Worm (Caenorhabditis elegans) whole organism, L3 larva: Measurements from ENCODE around the gene sto-6.

Experiments used
- aly-2 ChIP-seq: fragments of 150-350 bp; optimal IDR thresholded peaks from 2 replicates; lab custom pipeline; 2014; ENCODE audit warnings: missing biosample characterization, missing genetic modification characterization
- ceh-9 ChIP-seq: sonication (generic microtip); optimal IDR thresholded peaks from 2 replicates; lab custom pipeline; 2018; ENCODE audit warnings: missing biosample characterization, missing genetic modification characterization
- fos-1 ChIP-seq: fragments of 150-350 bp; optimal IDR thresholded peaks from 2 replicates; lab custom pipeline; 2014; ENCODE audit warnings: missing biosample characterization, missing genetic modification characterization
- lin-15B ChIP-seq: fragments of 150-350 bp; optimal IDR thresholded peaks from 2 replicates; lab custom pipeline; 2014; ENCODE audit warnings: missing biosample characterization, missing genetic modification characterization
- nhr-28 ChIP-seq: fragments of 150-350 bp; optimal IDR thresholded peaks from 2 replicates; lab custom pipeline; 2014; ENCODE audit warnings: missing biosample characterization, missing genetic modification characterization
- nhr-77 ChIP-seq: fragments of 150-350 bp; optimal IDR thresholded peaks from 2 replicates; lab custom pipeline; 2014; ENCODE audit warnings: missing biosample characterization, missing genetic modification characterization
- pha-4 ChIP-seq: fragments of 150-350 bp; optimal IDR thresholded peaks from 2 replicates; lab custom pipeline; 2014; ENCODE audit warnings: missing biosample characterization, missing genetic modification reagents, missing genetic modification characterization
- pqm-1 ChIP-seq: fragments of 150-350 bp; optimal IDR thresholded peaks from 2 replicates; lab custom pipeline; 2017; ENCODE audit warnings: missing biosample characterization, missing genetic modification characterization, inconsistent platforms
- skn-1 ChIP-seq: fragments of 150-350 bp; optimal IDR thresholded peaks from 2 replicates; lab custom pipeline; 2014; ENCODE audit warnings: missing biosample characterization, missing genetic modification characterization
- unc-39 ChIP-seq: sonication (generic microtip); optimal IDR thresholded peaks from 4 replicates; lab custom pipeline; 2017; ENCODE audit warnings: missing biosample characterization, missing genetic modification characterization
- unc-62 ChIP-seq: fragments of 150-350 bp; sonication (generic microtip); optimal IDR thresholded peaks from 4 replicates; lab custom pipeline; 2014; ENCODE audit warnings: missing biosample characterization, missing genetic modification reagents, missing genetic modification characterization
- zag-1 ChIP-seq: fragments of 150-350 bp; optimal IDR thresholded peaks from 2 replicates; lab custom pipeline; 2014; ENCODE audit warnings: missing biosample characterization, missing genetic modification characterization
- ztf-4 ChIP-seq: fragments of 150-350 bp; optimal IDR thresholded peaks from 2 replicates; lab custom pipeline; 2014; ENCODE audit warnings: missing biosample characterization, missing genetic modification characterization

DNA sequence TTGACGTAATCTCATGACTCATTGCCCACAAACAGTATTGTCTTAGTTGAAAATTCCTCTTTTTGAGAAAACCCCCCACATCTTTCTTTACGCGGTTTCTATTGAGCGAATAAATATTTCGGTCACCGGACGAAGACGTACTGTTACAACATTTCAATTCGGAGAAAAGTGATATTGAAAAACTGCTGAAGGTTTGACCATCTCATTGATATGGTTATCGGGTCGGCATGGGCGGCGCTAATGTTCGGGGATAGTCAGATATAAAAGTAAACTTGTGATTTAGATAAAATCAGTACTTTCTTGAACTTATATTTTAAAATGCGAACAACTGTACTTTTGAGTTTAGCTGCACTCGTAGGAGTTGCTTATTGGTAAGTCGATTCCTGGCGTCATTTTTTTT lies 15.0 kb downstream of the sto-6 start, which contains the start of gene T04F8.8:
- TF ChIP-seq ceh-9 (tag; lab: Kevin White, UChicago) (no peak), lin-15B (no peak), unc-39 (tag; lab: Kevin White, UChicago) (no peak), skn-1 (tag; lab: Kevin White, UChicago) (no peak), nhr-77 (tag; lab: Kevin White, UChicago) (no peak), nhr-28 (tag; lab: Kevin White, UChicago) (no peak), zag-1 (no peak), pqm-1 (no peak), fos-1 (no peak), ztf-4 (tag; lab: Kevin White, UChicago) (no peak), unc-62 (GFP tag; lab: Kevin White, UChicago) (no peak), aly-2 (tag; lab: Kevin White, UChicago) (no peak), pha-4 (no peak)
